Fruit fly (Drosophila melanogaster) whole organism, wandering third instar larva: ENCODE data around the gene slmo.

Source experiments
- Abd-B ChIP-seq: fragments of >200 bp; optimal IDR thresholded peaks from 2 replicates; lab custom pipeline; 2017; ENCODE audit warnings: missing biosample characterization, missing genetic modification characterization
- CG32264 ChIP-seq: fragments of 200-800 bp; sonication (Bioruptor generic); optimal IDR thresholded peaks from 2 replicates; lab custom pipeline; 2016; ENCODE audit warnings: missing biosample characterization, missing genetic modification characterization
- CG9705 ChIP-seq: fragments of 200-800 bp; sonication (Bioruptor generic); optimal IDR thresholded peaks from 2 replicates; lab custom pipeline; 2018; ENCODE audit warnings: missing biosample characterization, mild to moderate bottlenecking, missing genetic modification characterization
- CrebA ChIP-seq: fragments of 200-800 bp; sonication (Bioruptor generic); optimal IDR thresholded peaks from 2 replicates; lab custom pipeline; 2016; ENCODE audit warnings: missing biosample characterization, mild to moderate bottlenecking, missing genetic modification characterization, borderline replicate concordance
- Dfd ChIP-seq: fragments of >200 bp; optimal IDR thresholded peaks from 2 replicates; lab custom pipeline; 2017; ENCODE audit warnings: missing biosample characterization, missing genetic modification characterization
- Dif ChIP-seq: fragments of 200-275, 200-300 bp; sonication (Bioruptor generic); optimal IDR thresholded peaks from 2 replicates; lab custom pipeline; 2018; ENCODE audit warnings: missing biosample characterization, missing genetic modification characterization; ENCODE audit not compliant: partially characterized antibody
- GATAd ChIP-seq: sonication (Bioruptor generic); optimal IDR thresholded peaks from 2 replicates; lab custom pipeline; 2016; ENCODE audit warnings: missing biosample characterization, missing genetic modification characterization
- HLH106 ChIP-seq: fragments of 200-800 bp; optimal IDR thresholded peaks from 3 replicates; lab custom pipeline; 2019; ENCODE audit warnings: missing biosample characterization, mild to moderate bottlenecking, missing genetic modification characterization, moderate library complexity
- Hnf4 ChIP-seq: fragments of 200-800 bp; sonication (Bioruptor generic); optimal IDR thresholded peaks from 2 replicates; lab custom pipeline; 2016; ENCODE audit warnings: missing biosample characterization, mild to moderate bottlenecking, missing genetic modification characterization
- Hr83 ChIP-seq: fragments of 200-300 bp; sonication (Bioruptor generic); optimal IDR thresholded peaks from 2 replicates; lab custom pipeline; 2016; ENCODE audit warnings: missing biosample characterization, mild to moderate bottlenecking, missing genetic modification characterization, moderate library complexity; ENCODE audit not compliant: poor library complexity, severe bottlenecking
- Jra ChIP-seq: sonication (Bioruptor generic); optimal IDR thresholded peaks from 2 replicates; lab custom pipeline; 2016; ENCODE audit warnings: missing biosample characterization, missing genetic modification characterization
- Mio ChIP-seq: sonication (Bioruptor generic); optimal IDR thresholded peaks from 2 replicates; lab custom pipeline; 2016; ENCODE audit warnings: missing biosample characterization, missing genetic modification characterization
- Myc ChIP-seq: fragments of >200 bp; optimal IDR thresholded peaks from 2 replicates; lab custom pipeline; 2017
- N ChIP-seq: fragments of >200 bp; optimal IDR thresholded peaks from 2 replicates; lab custom pipeline; 2018; ENCODE audit warnings: missing biosample characterization, missing external identifiers, missing genetic modification characterization
- OdsH ChIP-seq: fragments of 200-800 bp; sonication (Bioruptor generic); optimal IDR thresholded peaks from 2 replicates; lab custom pipeline; 2016; ENCODE audit warnings: missing biosample characterization, mild to moderate bottlenecking, missing genetic modification characterization
- Rel ChIP-seq, 2 experiments: fragments of 200-800 bp; sonication (Bioruptor generic) in 1 of 2; optimal IDR thresholded peaks; 2 replicates in 1 of 2; 3 replicates in 1 of 2; lab custom pipeline; 2016 to 2019; ENCODE audit warnings: mild to moderate bottlenecking in 2 of 2, missing biosample characterization in 2 of 2, missing genetic modification characterization in 2 of 2, moderate library complexity in 1 of 2
- Sp1 ChIP-seq: fragments of 200-800 bp; sonication (Bioruptor generic); optimal IDR thresholded peaks from 3 replicates; lab custom pipeline; 2019; ENCODE audit warnings: missing biosample characterization, mild to moderate bottlenecking, missing genetic modification characterization, moderate library complexity
- Vsx2 ChIP-seq: fragments of 200-300, 225-300 bp; sonication (Bioruptor generic); optimal IDR thresholded peaks from 2 replicates; lab custom pipeline; 2018; ENCODE audit warnings: missing biosample characterization, missing genetic modification characterization; ENCODE audit not compliant: partially characterized antibody
- br ChIP-seq: fragments of 200-800 bp; sonication (Bioruptor generic); optimal IDR thresholded peaks from 2 replicates; lab custom pipeline; 2016; ENCODE audit warnings: missing biosample characterization, missing genetic modification characterization
- brk ChIP-seq: fragments of 200-800 bp; sonication (Bioruptor generic); optimal IDR thresholded peaks from 2 replicates; lab custom pipeline; 2016; ENCODE audit warnings: missing biosample characterization, mild to moderate bottlenecking, missing genetic modification characterization
- dl ChIP-seq, 2 experiments: fragments of 175-275, 200-275 bp in 1 of 2; fragments of 200-275 bp in 1 of 2; sonication (Bioruptor generic); optimal IDR thresholded peaks; lab custom pipeline; 2018; ENCODE audit warnings: mild to moderate bottlenecking in 2 of 2, missing biosample characterization in 2 of 2, missing genetic modification characterization in 2 of 2, moderate library complexity in 2 of 2; ENCODE audit not compliant: partially characterized antibody in 2 of 2, insufficient read depth in 1 of 2
- dmrt93B ChIP-seq: fragments of 200-800 bp; sonication (Bioruptor generic); optimal IDR thresholded peaks from 2 replicates; lab custom pipeline; 2018; ENCODE audit warnings: missing biosample characterization, mild to moderate bottlenecking, missing genetic modification characterization
- dsf ChIP-seq: sonication (Bioruptor generic); optimal IDR thresholded peaks from 2 replicates; lab custom pipeline; 2016; ENCODE audit warnings: missing biosample characterization, missing genetic modification characterization, borderline replicate concordance
- ey ChIP-seq: fragments of 200-800 bp; sonication (Bioruptor generic); optimal IDR thresholded peaks from 2 replicates; lab custom pipeline; 2016; ENCODE audit warnings: missing biosample characterization, missing genetic modification characterization
- foxo ChIP-seq, 2 experiments: fragments of 200-800 bp; sonication (Bioruptor generic); optimal IDR thresholded peaks; 2 replicates in 1 of 2; 3 replicates in 1 of 2; lab custom pipeline; 2016 to 2017; ENCODE audit warnings: missing biosample characterization in 2 of 2, missing genetic modification characterization in 2 of 2
- fru ChIP-seq: fragments of 200-800 bp; sonication (Bioruptor generic); optimal IDR thresholded peaks from 3 replicates; lab custom pipeline; 2016; ENCODE audit warnings: missing biosample characterization, mild to moderate bottlenecking, missing genetic modification characterization
- h ChIP-seq: fragments of 200-800 bp; sonication (Bioruptor generic); optimal IDR thresholded peaks from 3 replicates; lab custom pipeline; 2016; ENCODE audit warnings: missing biosample characterization, mild to moderate bottlenecking, missing genetic modification characterization
- jim ChIP-seq: fragments of 175-275, 200-325 bp; sonication (Bioruptor generic); optimal IDR thresholded peaks from 2 replicates; lab custom pipeline; 2016; ENCODE audit warnings: missing biosample characterization, mild to moderate bottlenecking, missing genetic modification characterization
- lola ChIP-seq: fragments of >200 bp; optimal IDR thresholded peaks from 2 replicates; lab custom pipeline; 2017; ENCODE audit warnings: missing biosample characterization, missing genetic modification characterization
- pan ChIP-seq: fragments of >200 bp; optimal IDR thresholded peaks from 2 replicates; lab custom pipeline; 2017
- psq ChIP-seq: fragments of 200-800 bp; sonication (Bioruptor generic); optimal IDR thresholded peaks from 3 replicates; lab custom pipeline; 2017; ENCODE audit warnings: missing biosample characterization, mild to moderate bottlenecking, missing genetic modification characterization, moderate library complexity
- rgr ChIP-seq: fragments of 200-800 bp; sonication (Bioruptor generic); optimal IDR thresholded peaks from 3 replicates; lab custom pipeline; 2016; ENCODE audit warnings: missing biosample characterization, mild to moderate bottlenecking, missing genetic modification characterization
- sage ChIP-seq: fragments of 200-800 bp; sonication (Bioruptor generic); optimal IDR thresholded peaks from 2 replicates; lab custom pipeline; 2016; ENCODE audit warnings: missing biosample characterization, mild to moderate bottlenecking, missing genetic modification characterization
- sv ChIP-seq: fragments of 200-800 bp; sonication (Bioruptor generic); optimal IDR thresholded peaks from 3 replicates; lab custom pipeline; 2016; ENCODE audit warnings: missing biosample characterization, missing genetic modification characterization
- tai ChIP-seq: sonication (Bioruptor generic); optimal IDR thresholded peaks from 2 replicates; lab custom pipeline; 2016; ENCODE audit warnings: missing biosample characterization, missing genetic modification characterization
- usp ChIP-seq: fragments of >200 bp; optimal IDR thresholded peaks from 2 replicates; lab custom pipeline; 2017; ENCODE audit warnings: missing biosample characterization, missing genetic modification characterization
- woc ChIP-seq: sonication (Bioruptor generic); optimal IDR thresholded peaks from 2 replicates; lab custom pipeline; 2016; ENCODE audit warnings: missing biosample characterization, mild to moderate bottlenecking, missing genetic modification characterization

slmo gene

dm6 chr2L:6068544-6069251, 20.2 kb upstream of the slmo start, which contains the start of the genes CG9150 and Pfdn1:
TSS of gene CG9150 (minus strand) at chr2L:6068594.
TSS of gene Pfdn1 (plus strand) at chr2L:6069079.
- no peak for TF ChIP-seq pan
- TF ChIP-seq h (GFP tag; lab: Kevin White, UChicago), result peak; percentile 11
- no peak for TF ChIP-seq CG32264 (GFP tag; lab: Kevin White, UChicago)
- no peak for TF ChIP-seq Jra (GFP tag; lab: Kevin White, UChicago)
- TF ChIP-seq psq (GFP tag; lab: Kevin White, UChicago), result no peak
- no peak for TF ChIP-seq lola
- TF ChIP-seq sv (GFP tag; lab: Kevin White, UChicago), result no peak
- peak; percentile 33 for TF ChIP-seq Hnf4 (GFP tag; lab: Kevin White, UChicago)
- peak; percentile 71 for TF ChIP-seq Hr83 (GFP tag; lab: Kevin White, UChicago)
- no peak for TF ChIP-seq jim
- TF ChIP-seq dmrt93B (GFP tag; lab: Kevin White, UChicago), result no peak

dm6 chr2L:6065823-6066222, 17.3 kb upstream of the slmo start, which contains the start of the genes Fbw5 and CG9147:
TSS of gene Fbw5 (minus strand) at chr2L:6065953.
TSS of gene CG9147 (plus strand) at chr2L:6065997.
- TF ChIP-seq sv (GFP tag; lab: Kevin White, UChicago) (peak; percentile 100), HLH106 (tag; lab: Kevin White, UChicago) (peak; percentile 100), OdsH (peak; percentile 100), dsf (GFP tag; lab: Kevin White, UChicago) (peak; percentile 97), dmrt93B (GFP tag; lab: Kevin White, UChicago) (peak; percentile 99), Hnf4 (GFP tag; lab: Kevin White, UChicago) (peak; percentile 100), lola (no peak), Mio (GFP tag; lab: Kevin White, UChicago) (peak; percentile 95), tai (GFP tag; lab: Kevin White, UChicago) (no peak), GATAd (GFP tag; lab: Kevin White, UChicago) (peak; percentile 96), br (GFP tag; lab: Kevin White, UChicago) (peak; percentile 100), Sp1 (peak; percentile 100), Vsx2 (GFP tag; lab: Kevin White, UChicago) (no peak), h (GFP tag; lab: Kevin White, UChicago) (peak; percentile 100), Myc (lab: Kevin White, UChicago) (no peak), foxo (GFP tag; optimal IDR thresholded peaks at IDR 0.05; lab: Kevin White, UChicago) (peak; percentile 99 to 100), psq (GFP tag; lab: Kevin White, UChicago) (peak; percentile 99), pan (no peak), ey (GFP tag; lab: Kevin White, UChicago) (peak; percentile 100), dl (GFP tag; optimal IDR thresholded peaks at IDR 0.05; lab: Kevin White, UChicago; ENCODE audit: insufficient read depth in 1 of 2, partially characterized antibody in 2 of 2) (no peak), Abd-B (GFP tag; lab: Kevin White, UChicago) (no peak), brk (GFP tag; lab: Kevin White, UChicago) (no peak), fru (GFP tag; lab: Kevin White, UChicago) (peak; percentile 99), Dif (GFP tag; lab: Kevin White, UChicago) (no peak), rgr (GFP tag; lab: Kevin White, UChicago) (peak; percentile 100), CrebA (no peak), Rel (GFP tag; optimal IDR thresholded peaks at IDR 0.05; lab: Kevin White, UChicago) (peak; percentile 99), Rel (tag; optimal IDR thresholded peaks at IDR 0.05; lab: Kevin White, UChicago) (peak; percentile 94), Hr83 (GFP tag; lab: Kevin White, UChicago) (peak; percentile 98), CG9705 (GFP tag; lab: Kevin White, UChicago) (peak; percentile 96), CG32264 (GFP tag; lab: Kevin White, UChicago) (peak; percentile 100), N (no peak), woc (peak; percentile 100), jim (peak; percentile 74), sage (peak; percentile 99), usp (no peak), Jra (GFP tag; lab: Kevin White, UChicago) (peak; percentile 98), Dfd (GFP tag; lab: Kevin White, UChicago) (no peak)
